Fruit fly (Drosophila melanogaster) whole organism, embryonic: Measurements from ENCODE around the gene CG46317.

Source experiments
- B-H2 ChIP-seq: fragments of 200-800 bp; sonication (Bioruptor generic); optimal IDR thresholded peaks from 2 replicates; lab custom pipeline; 2018; ENCODE audit warnings: missing biosample characterization, mild to moderate bottlenecking, missing genetic modification characterization
- CG10366 ChIP-seq: fragments of 200-800 bp; sonication (Bioruptor generic); IDR thresholded peaks from 2 replicates; pipeline ENCODE4 v1.3.6; 2022; ENCODE audit warnings: missing biosample characterization, missing genetic modification characterization
- CG11093 ChIP-seq: fragments of 200-800 bp; sonication (Bioruptor generic); IDR thresholded peaks from 3 replicates; pipeline ENCODE4 v1.3.6; 2022; ENCODE audit warnings: missing biosample characterization, missing genetic modification characterization
- CG11398 ChIP-seq: fragments of 200-800 bp; sonication (Bioruptor generic); optimal IDR thresholded peaks from 2 replicates; lab custom pipeline; 2016; ENCODE audit warnings: missing biosample characterization, missing genetic modification characterization
- CG11695 ChIP-seq: fragments of 200-800 bp; sonication (Bioruptor generic); IDR thresholded peaks from 3 replicates; pipeline ENCODE4 v1.3.6; 2022; ENCODE audit warnings: missing biosample characterization, missing genetic modification characterization
- CG12942 ChIP-seq: fragments of 200-800 bp; sonication (Bioruptor generic); optimal IDR thresholded peaks from 3 replicates; lab custom pipeline; 2016; ENCODE audit warnings: missing biosample characterization, missing genetic modification characterization
- CG13624 ChIP-seq: fragments of 200-800 bp; sonication (Bioruptor generic); optimal IDR thresholded peaks from 2 replicates; lab custom pipeline; 2016; ENCODE audit warnings: missing biosample characterization, missing genetic modification characterization
- CG14667 ChIP-seq: fragments of 200-800 bp; sonication (Bioruptor generic); IDR thresholded peaks from 2 replicates; pipeline ENCODE4 v1.3.6; 2022; ENCODE audit warnings: missing biosample characterization, missing genetic modification characterization
- CG15269 ChIP-seq: fragments of 200-800 bp; sonication (Bioruptor generic); optimal IDR thresholded peaks from 2 replicates; lab custom pipeline; 2018; ENCODE audit warnings: missing biosample characterization, mild to moderate bottlenecking, missing genetic modification characterization, moderate library complexity
- CG16779 ChIP-seq: fragments of 200-800 bp; sonication (Bioruptor generic); IDR thresholded peaks from 2 replicates; pipeline ENCODE4 v1.3.6; 2022; ENCODE audit warnings: missing biosample characterization, missing genetic modification characterization
- CG17568 ChIP-seq: fragments of 200-800 bp; sonication (Bioruptor generic); optimal IDR thresholded peaks from 2 replicates; lab custom pipeline; 2018; ENCODE audit warnings: missing biosample characterization, mild to moderate bottlenecking, missing genetic modification characterization, moderate library complexity
- CG30403 ChIP-seq: fragments of 200-800 bp; sonication (Bioruptor generic); optimal IDR thresholded peaks from 3 replicates; lab custom pipeline; 2016; ENCODE audit warnings: missing biosample characterization, missing genetic modification characterization
- CG34422 ChIP-seq: fragments of 200-800 bp; sonication (Bioruptor generic); IDR thresholded peaks from 3 replicates; pipeline ENCODE4 v1.3.6; 2022; ENCODE audit warnings: missing biosample characterization, missing genetic modification characterization
- CG3995 ChIP-seq: fragments of 200-800 bp; sonication (Bioruptor generic); optimal IDR thresholded peaks from 3 replicates; lab custom pipeline; 2016; ENCODE audit warnings: missing biosample characterization, missing genetic modification characterization
- CG4360 ChIP-seq: fragments of 200-800 bp; sonication (Bioruptor generic); IDR thresholded peaks from 2 replicates; pipeline ENCODE4 v1.3.6; 2022; ENCODE audit warnings: missing biosample characterization, missing genetic modification characterization
- CG5180 ChIP-seq: fragments of 200-800 bp; sonication (Bioruptor generic); optimal IDR thresholded peaks from 3 replicates; lab custom pipeline; 2017; ENCODE audit warnings: missing biosample characterization, missing genetic modification characterization, mild to moderate bottlenecking, moderate library complexity, missing genetic modification reagents
- CG6654 ChIP-seq: fragments of 200-800 bp; sonication (Bioruptor generic); optimal IDR thresholded peaks from 2 replicates; lab custom pipeline; 2017; ENCODE audit warnings: missing biosample characterization, mild to moderate bottlenecking, missing genetic modification characterization
- CG6683 ChIP-seq: fragments of 200-800 bp; sonication (Bioruptor generic); optimal IDR thresholded peaks from 2 replicates; lab custom pipeline; 2017; ENCODE audit warnings: missing biosample characterization, mild to moderate bottlenecking, missing genetic modification characterization, missing genetic modification reagents
- CG7372 ChIP-seq: fragments of 200-800 bp; sonication (Bioruptor generic); IDR thresholded peaks from 2 replicates; pipeline ENCODE4 v1.3.6; 2022; ENCODE audit warnings: missing biosample characterization, missing genetic modification characterization
- CG7786 ChIP-seq: fragments of 200-800 bp; sonication (Bioruptor generic); optimal IDR thresholded peaks from 2 replicates; lab custom pipeline; 2016; ENCODE audit warnings: missing biosample characterization, missing genetic modification characterization
- CG9817 ChIP-seq: fragments of 200-800 bp; sonication (Bioruptor generic); optimal IDR thresholded peaks from 2 replicates; lab custom pipeline; 2018; ENCODE audit warnings: missing biosample characterization, mild to moderate bottlenecking, missing genetic modification characterization, moderate library complexity
- CG9932 ChIP-seq: fragments of 200-800 bp; sonication (Bioruptor generic); IDR thresholded peaks from 2 replicates; pipeline ENCODE4 v1.3.6; 2022; ENCODE audit warnings: missing biosample characterization, missing genetic modification characterization
- Chrac-16 ChIP-seq: fragments of 200-800 bp; sonication (Bioruptor generic); optimal IDR thresholded peaks from 3 replicates; lab custom pipeline; 2016; ENCODE audit warnings: missing biosample characterization, missing genetic modification characterization
- CkIIα-i1 ChIP-seq: fragments of 200-800 bp; sonication (Bioruptor generic); IDR thresholded peaks from 2 replicates; pipeline ENCODE4 v1.3.6; 2022; ENCODE audit warnings: missing biosample characterization, missing genetic modification characterization
- D19A ChIP-seq: fragments of 200-800 bp; optimal IDR thresholded peaks from 3 replicates; lab custom pipeline; 2019; ENCODE audit warnings: missing biosample characterization, mild to moderate bottlenecking, missing genetic modification characterization, moderate library complexity
- Dip2 ChIP-seq: fragments of 200-800 bp; sonication (Bioruptor generic); IDR thresholded peaks from 2 replicates; pipeline ENCODE4 v1.3.6; 2022; ENCODE audit warnings: missing biosample characterization, missing genetic modification characterization
- Dip3 ChIP-seq: fragments of 200-800 bp; sonication (Bioruptor generic); optimal IDR thresholded peaks from 3 replicates; lab custom pipeline; 2016; ENCODE audit warnings: missing biosample characterization, missing genetic modification characterization
- Doc2 ChIP-seq: fragments of 200-800 bp; sonication (Bioruptor generic); IDR thresholded peaks from 2 replicates; pipeline ENCODE4 v1.3.6; 2022; ENCODE audit warnings: missing biosample characterization, missing genetic modification characterization
- Elba2 ChIP-seq: fragments of 200-800 bp; sonication (Bioruptor generic); optimal IDR thresholded peaks from 3 replicates; lab custom pipeline; 2016; ENCODE audit warnings: missing biosample characterization, missing genetic modification characterization
- HLHmδ ChIP-seq: fragments of 200-800 bp; sonication (Bioruptor generic); optimal IDR thresholded peaks from 2 replicates; lab custom pipeline; 2018; ENCODE audit warnings: missing biosample characterization, mild to moderate bottlenecking, missing genetic modification characterization, moderate library complexity
- HmgD ChIP-seq: fragments of 200-800 bp; sonication (Bioruptor generic); optimal IDR thresholded peaks from 3 replicates; lab custom pipeline; 2016; ENCODE audit warnings: missing biosample characterization, missing genetic modification characterization
- Pdp1 ChIP-seq, 2 experiments: fragments of 200-800 bp; sonication (Bioruptor generic); optimal IDR thresholded peaks; 3 replicates each; lab custom pipeline; 2016; ENCODE audit warnings: missing biosample characterization in 2 of 2, missing genetic modification characterization in 2 of 2, mild to moderate bottlenecking in 1 of 2, moderate library complexity in 1 of 2
- Sry-β ChIP-seq: fragments of 200-800 bp; sonication (Bioruptor generic); optimal IDR thresholded peaks from 2 replicates; lab custom pipeline; 2018; ENCODE audit warnings: missing biosample characterization, mild to moderate bottlenecking, missing genetic modification characterization, moderate library complexity
- Usf ChIP-seq: fragments of 200-800 bp; sonication (Bioruptor generic); optimal IDR thresholded peaks from 2 replicates; lab custom pipeline; 2017; ENCODE audit warnings: missing genotype, missing biosample characterization, missing genetic modification characterization
- Vsx1 ChIP-seq: fragments of 200-800 bp; sonication (Bioruptor generic); optimal IDR thresholded peaks from 2 replicates; lab custom pipeline; 2017; ENCODE audit warnings: missing biosample characterization, mild to moderate bottlenecking, missing genetic modification characterization, missing genetic modification reagents
- ab ChIP-seq: fragments of 200-800 bp; sonication (Bioruptor generic); optimal IDR thresholded peaks from 2 replicates; lab custom pipeline; 2016; ENCODE audit warnings: missing biosample characterization, missing genetic modification characterization
- ara ChIP-seq: fragments of 200-800 bp; sonication (Bioruptor generic); IDR thresholded peaks from 2 replicates; pipeline ENCODE4 v1.3.6; 2022; ENCODE audit warnings: missing biosample characterization, missing genetic modification characterization
- bab2 ChIP-seq: fragments of 200-800 bp; sonication (Bioruptor generic); optimal IDR thresholded peaks from 2 replicates; lab custom pipeline; 2016; ENCODE audit warnings: missing biosample characterization, missing genetic modification characterization
- croc ChIP-seq: fragments of 200-800 bp; sonication (Bioruptor generic); conservative IDR thresholded peaks from 3 replicates; pipeline ENCODE4 v1.3.6; 2022; ENCODE audit warnings: missing biosample characterization, missing genetic modification characterization
- dpn ChIP-seq, 2 experiments: fragments of 200-800 bp; sonication (Bioruptor generic); optimal IDR thresholded peaks; 3 replicates each; lab custom pipeline; 2016; ENCODE audit warnings: missing biosample characterization in 2 of 2, missing genetic modification characterization in 2 of 2
- dysf ChIP-seq: fragments of 200-800 bp; sonication (Bioruptor generic); IDR thresholded peaks from 3 replicates; pipeline ENCODE4 v1.3.6; 2022; ENCODE audit warnings: missing biosample characterization, missing genetic modification characterization
- ems ChIP-seq: fragments of 200-800 bp; sonication (Bioruptor generic); optimal IDR thresholded peaks from 3 replicates; lab custom pipeline; 2016; ENCODE audit warnings: missing biosample characterization, missing genetic modification characterization
- en ChIP-seq: fragments of 200-800 bp; sonication (Bioruptor generic); optimal IDR thresholded peaks from 2 replicates; lab custom pipeline; 2016; ENCODE audit warnings: missing biosample characterization, missing genetic modification characterization
- ewg ChIP-seq: fragments of 200-800 bp; sonication (Bioruptor generic); optimal IDR thresholded peaks from 3 replicates; lab custom pipeline; 2017; ENCODE audit warnings: mild to moderate bottlenecking, missing biosample characterization, missing genetic modification reagents, missing genetic modification characterization
- fd96Cb ChIP-seq: fragments of 200-800 bp; sonication (Bioruptor generic); optimal IDR thresholded peaks from 2 replicates; lab custom pipeline; 2018; ENCODE audit warnings: missing biosample characterization, mild to moderate bottlenecking, missing genetic modification characterization, moderate library complexity
- lov ChIP-seq, 2 experiments: fragments of 200-800 bp in 1 of 2; fragments of >200 bp in 1 of 2; sonication (Bioruptor generic) in 1 of 2; IDR thresholded peaks in 1 of 2; optimal IDR thresholded peaks in 1 of 2; 2 replicates in 1 of 2; 3 replicates in 1 of 2; pipeline versions ENCODE4 v1.3.6 to Lab custom; 2017 to 2022; ENCODE audit warnings: missing biosample characterization in 1 of 2, missing genetic modification characterization in 1 of 2
- sim ChIP-seq: fragments of 200-800 bp; sonication (Bioruptor generic); IDR thresholded peaks from 2 replicates; pipeline ENCODE4 v1.3.6; 2022; ENCODE audit warnings: missing biosample characterization, missing genetic modification characterization
- tap ChIP-seq: fragments of 200-800 bp; optimal IDR thresholded peaks from 3 replicates; lab custom pipeline; 2019; ENCODE audit warnings: missing biosample characterization, mild to moderate bottlenecking, missing genetic modification characterization, moderate library complexity
- tgo ChIP-seq: fragments of 200-800 bp; sonication (Bioruptor generic); IDR thresholded peaks from 3 replicates; pipeline ENCODE4 v1.3.6; 2022; ENCODE audit warnings: missing biosample characterization, missing genetic modification characterization
- trh ChIP-seq: fragments of 200-800 bp; sonication (Bioruptor generic); optimal IDR thresholded peaks from 2 replicates; lab custom pipeline; 2016; ENCODE audit warnings: missing biosample characterization, missing genetic modification characterization

CG46317 gene

dm6 chrX:14237873-14238394 is 23.1 kb upstream of the CG46317 start, which contains the start of the genes Fbxl4 and Dus2 (continued):
- peak; percentile 92 for TF ChIP-seq dpn (GFP tag; optimal IDR thresholded peaks at IDR 0.05; lab: Kevin White, UChicago)
- peak; percentile 88 for TF ChIP-seq CG15269
- TF ChIP-seq CG10366 (GFP tag; lab: Robert Waterston, UW) = peak; percentile 91
- TF ChIP-seq CG12942 (GFP tag; lab: Kevin White, UChicago) = peak; percentile 91
- no peak for TF ChIP-seq Vsx1 (GFP tag; lab: Kevin White, UChicago)
- peak; percentile 94 for TF ChIP-seq CG9932 (GFP tag; lab: Robert Waterston, UW)
- TF ChIP-seq tap = peak; percentile 78
- TF ChIP-seq en (GFP tag; lab: Kevin White, UChicago) = peak; percentile 76
- peak; percentile 75 for TF ChIP-seq CG3995 (GFP tag; lab: Kevin White, UChicago)
- peak; percentile 77 for TF ChIP-seq CG11398
- peak; percentile 88 for TF ChIP-seq B-H2 (GFP tag; lab: Kevin White, UChicago)
- peak; percentile 42 for TF ChIP-seq Sry-β
- TF ChIP-seq Chrac-16 (GFP tag; lab: Kevin White, UChicago) = peak; percentile 94
- TF ChIP-seq ara (GFP tag; lab: Robert Waterston, UW) = peak; percentile 92
- peak; percentile 90 for TF ChIP-seq Dip3 (GFP tag; lab: Kevin White, UChicago)
- TF ChIP-seq CG16779 (GFP tag; lab: Robert Waterston, UW) = peak; percentile 91
- TF ChIP-seq CkIIα-i1 (GFP tag; lab: Robert Waterston, UW) = peak; percentile 70
- 0 out of 2 replicates have a peak, but pooled peaks have one; percentile 15 for TF ChIP-seq Dip2 (GFP tag; lab: Robert Waterston, UW)
- peak; percentile 83 for TF ChIP-seq ewg (GFP tag; lab: Kevin White, UChicago)
- TF ChIP-seq trh (GFP tag; lab: Kevin White, UChicago) = peak; percentile 74
- TF ChIP-seq CG17568 (GFP tag; lab: Kevin White, UChicago) = no peak
- TF ChIP-seq Usf (GFP tag; lab: Kevin White, UChicago) = peak; percentile 86
- TF ChIP-seq CG5180 = peak; percentile 70
- peak; percentile 85 for TF ChIP-seq CG11093 (GFP tag; lab: Robert Waterston, UW)
- TF ChIP-seq CG14667 (GFP tag; lab: Robert Waterston, UW) = peak; percentile 90
- peak; percentile 75 for TF ChIP-seq CG6683 (GFP tag; lab: Kevin White, UChicago)
- TF ChIP-seq CG6654 (GFP tag; lab: Kevin White, UChicago) = peak; percentile 70
- peak; percentile 95 for TF ChIP-seq dysf (GFP tag; lab: Robert Waterston, UW)
- peak; percentile 88 for TF ChIP-seq croc
- TF ChIP-seq CG9817 (tag; lab: Kevin White, UChicago) = peak; percentile 91
- TF ChIP-seq Elba2 = peak; percentile 66
- TF ChIP-seq ab (GFP tag; lab: Kevin White, UChicago) = peak; percentile 88
- peak; percentile 90 for TF ChIP-seq fd96Cb (tag; lab: Kevin White, UChicago)
- peak; percentile 90 for TF ChIP-seq ems (GFP tag; lab: Kevin White, UChicago)
- peak; percentile 92 for TF ChIP-seq tgo (GFP tag; lab: Robert Waterston, UW)
- TF ChIP-seq Pdp1 (GFP tag; optimal IDR thresholded peaks at IDR 0.05; lab: Kevin White, UChicago) = peak; percentile 93 to 96
- TF ChIP-seq CG4360 (GFP tag; lab: Robert Waterston, UW) = 0 out of 2 replicates have a peak, but pooled peaks have one; percentile 43
- peak; percentile 11 for TF ChIP-seq HLHmδ (GFP tag; lab: Kevin White, UChicago)
- TF ChIP-seq sim = peak; percentile 60; the same call in 1 of the 2 replicates
- TF ChIP-seq CG7786 (GFP tag; lab: Kevin White, UChicago) = peak; percentile 86
- peak; percentile 93 for TF ChIP-seq CG34422
- TF ChIP-seq Doc2 = peak; percentile 73
- TF ChIP-seq CG13624 (GFP tag; lab: Kevin White, UChicago) = peak; percentile 93
- TF ChIP-seq HmgD (GFP tag; lab: Kevin White, UChicago) = peak; percentile 67
- no peak for TF ChIP-seq lov (optimal IDR thresholded peaks at IDR 0.05; lab: Kevin White, UChicago)
- TF ChIP-seq lov (GFP tag; IDR thresholded peaks at IDR 0.05; lab: Robert Waterston, UW) = peak; percentile 89; the same call in 2 of the 3 replicates
- TF ChIP-seq D19A (tag; lab: Kevin White, UChicago) = peak; percentile 80
- peak; percentile 94 for TF ChIP-seq bab2 (GFP tag; lab: Kevin White, UChicago)
- TF ChIP-seq CG11695 = peak; percentile 83
- peak; percentile 90 for TF ChIP-seq CG7372
- peak; percentile 97 for TF ChIP-seq CG30403
